Worm (Caenorhabditis elegans): ENCODE data around the gene let-756.

The let-756 gene

DNA sequence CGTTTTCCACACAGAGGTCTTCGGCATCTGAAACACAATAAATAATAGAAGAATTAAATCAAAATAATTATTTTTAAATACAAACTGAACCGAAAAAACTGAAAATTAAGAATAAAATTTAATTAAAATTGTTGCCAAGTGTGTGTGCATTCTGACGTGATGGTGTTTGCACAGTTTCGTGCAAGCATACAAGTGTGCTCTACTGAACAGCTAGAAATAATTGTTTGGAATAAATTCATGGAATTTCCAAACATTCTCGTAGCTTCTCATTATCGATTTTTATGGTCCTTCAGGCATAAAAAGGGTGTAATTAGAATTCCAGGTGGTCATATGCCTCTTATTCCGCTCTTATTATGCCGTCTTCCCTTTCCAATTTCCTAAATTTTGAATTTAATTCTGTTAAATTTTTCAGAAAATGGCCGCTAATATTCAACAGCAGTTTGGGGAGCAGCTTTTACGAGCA, 24.9 kb downstream of the let-756 start, which contains the start of the genes mrps-17 and txdc-9 (continued):
- peak; percentile 93 for TF ChIP-seq C16A3.4 (tag; optimal IDR thresholded peaks at IDR 0.05)
- TF ChIP-seq fkh-8 (tag; optimal IDR thresholded peaks at IDR 0.05) = peak; percentile 44
- no peak for TF ChIP-seq unc-30 (tag; optimal IDR thresholded peaks at IDR 0.05)
- TF ChIP-seq unc-86 (tag; optimal IDR thresholded peaks at IDR 0.05) = peak; percentile 78
- TF ChIP-seq ztf-11 (tag; optimal IDR thresholded peaks at IDR 0.05) = peak in 1 of 2 experiments; percentile 46
- TF ChIP-seq mdl-1 (tag; optimal IDR thresholded peaks at IDR 0.05) = no peak
- TF ChIP-seq grh-1 (GFP tag; IDR thresholded peaks at IDR 0.05) = no peak
- TF ChIP-seq snpc-4 (tag; optimal IDR thresholded peaks at IDR 0.05) = no peak
- TF ChIP-seq nhr-85 (tag) = peak; percentile 52
- TF ChIP-seq ztf-4 (tag; optimal IDR thresholded peaks at IDR 0.05) = peak; percentile 49
- TF ChIP-seq egl-27 (tag; optimal IDR thresholded peaks at IDR 0.05) = no peak
- peak; percentile 61 for TF ChIP-seq lir-3 (tag; optimal IDR thresholded peaks at IDR 0.05; ENCODE audit: poor library complexity)
- peak; percentile 77 for TF ChIP-seq swsn-7 (tag; optimal IDR thresholded peaks at IDR 0.05)
- no peak for TF ChIP-seq pax-3 (tag; optimal IDR thresholded peaks at IDR 0.05)
- TF ChIP-seq skn-1 (tag; optimal IDR thresholded peaks at IDR 0.05) = peak; percentile 73

DNA sequence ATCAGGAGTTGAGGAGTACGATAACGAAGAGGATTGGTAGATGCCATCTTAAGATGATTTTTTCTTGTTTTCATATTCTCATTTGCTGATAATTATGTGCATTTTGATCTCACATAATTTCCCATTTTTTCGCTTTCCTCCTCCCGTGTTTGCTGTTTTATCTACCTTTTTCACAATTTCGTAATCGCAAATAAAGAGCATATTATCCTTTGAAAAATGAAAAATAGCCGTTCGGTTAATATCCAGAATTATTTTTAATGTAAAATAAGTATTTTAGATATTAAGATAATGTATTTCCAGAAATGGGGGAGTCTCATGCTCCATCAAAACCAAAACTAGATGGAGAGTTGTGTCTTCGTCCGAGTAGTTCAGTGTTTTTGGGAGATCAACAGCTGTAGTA, 26.0 kb downstream of the let-756 start, which contains the start of gene vps-16:
TSS of gene vps-16 (plus strand) at position 301 of the 400 bp plus-strand sequence.
- TF ChIP-seq egl-13 (tag; optimal IDR thresholded peaks at IDR 0.05) = no peak
- no peak for TF ChIP-seq pag-3 (tag; optimal IDR thresholded peaks at IDR 0.05; ENCODE audit: borderline replicate concordance, insufficient read depth)
- TF ChIP-seq ceh-88 (GFP tag; IDR thresholded peaks at IDR 0.05) = no peak
- no peak for TF ChIP-seq ceh-82 (tag; optimal IDR thresholded peaks at IDR 0.05)
- no peak for TF ChIP-seq Y116A8C.19 (tag; optimal IDR thresholded peaks at IDR 0.05; ENCODE audit: borderline replicate concordance)
- TF ChIP-seq fos-1 (tag; optimal IDR thresholded peaks at IDR 0.05) = no peak

DNA sequence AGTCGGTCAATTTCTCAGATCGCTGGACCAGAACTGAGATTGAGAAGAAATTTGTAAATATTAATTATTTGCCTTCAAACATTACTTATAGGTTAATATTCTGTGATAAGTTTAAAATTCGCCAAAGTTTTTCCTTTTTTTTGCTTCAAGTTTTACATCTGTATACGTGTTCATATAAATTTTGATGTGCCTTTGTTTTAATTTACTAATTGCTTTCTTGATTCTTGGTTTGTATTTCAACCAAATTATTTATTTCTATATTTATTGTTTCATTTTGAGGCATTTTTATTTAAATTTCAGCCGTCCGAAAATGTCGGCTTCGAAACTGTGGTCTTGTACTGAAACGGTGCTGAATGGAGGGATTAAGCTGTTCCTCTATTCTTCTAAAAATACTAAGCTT, 29.4 kb downstream of the let-756 start, which contains the start of gene C05D11.1:
TSS of gene C05D11.1 (plus strand) at position 301 of the 400 bp plus-strand sequence.
- TF ChIP-seq sup-37 (GFP tag; optimal IDR thresholded peaks at IDR 0.05) = no peak
- no peak for TF ChIP-seq nhr-76 (tag; optimal IDR thresholded peaks at IDR 0.05)
- no peak for TF ChIP-seq elt-3 (tag; optimal IDR thresholded peaks at IDR 0.05)
- TF ChIP-seq nhr-84 (tag; optimal IDR thresholded peaks at IDR 0.05) = no peak
- TF ChIP-seq fkh-8 (tag; optimal IDR thresholded peaks at IDR 0.05) = no peak
- TF ChIP-seq hpl-2 (GFP tag; optimal IDR thresholded peaks at IDR 0.05) = no peak
- TF ChIP-seq nhr-19 (GFP tag; conservative IDR thresholded peaks at IDR 0.05) = no peak
- TF ChIP-seq ama-1 (optimal IDR thresholded peaks at IDR 0.05) = no peak

DNA sequence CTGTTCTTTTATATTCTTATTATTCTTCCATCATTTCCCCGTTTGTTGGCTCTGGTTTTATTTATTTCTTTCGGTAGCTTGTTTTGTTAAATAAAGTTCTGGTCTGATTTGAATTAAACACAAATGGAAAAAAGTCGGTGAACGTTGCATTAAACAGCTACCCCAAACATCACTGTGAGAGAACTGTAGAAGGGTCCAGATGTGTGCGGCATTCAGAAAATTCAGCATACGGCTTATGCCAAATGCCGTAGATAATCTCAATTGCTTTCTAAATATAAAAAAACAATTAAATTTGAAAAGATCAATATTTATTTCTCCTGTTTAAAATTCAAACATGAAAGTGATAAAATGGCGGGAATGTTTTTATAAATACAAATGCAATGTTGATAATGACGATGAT, 32.9 kb downstream of the let-756 start:
- TF ChIP-seq efl-1 (optimal IDR thresholded peaks at IDR 0.05) (no peak), efl-1 (GFP tag; optimal IDR thresholded peaks at IDR 0.05 in 1 of 2) (no peak), nhr-85 (tag) (no peak), unc-86 (tag; optimal IDR thresholded peaks at IDR 0.05) (no peak), dsc-1 (tag; optimal IDR thresholded peaks at IDR 0.05) (no peak), alr-1 (tag; optimal IDR thresholded peaks at IDR 0.05; ENCODE audit: borderline replicate concordance) (no peak), nhr-20 (tag; optimal IDR thresholded peaks at IDR 0.05) (no peak)

DNA sequence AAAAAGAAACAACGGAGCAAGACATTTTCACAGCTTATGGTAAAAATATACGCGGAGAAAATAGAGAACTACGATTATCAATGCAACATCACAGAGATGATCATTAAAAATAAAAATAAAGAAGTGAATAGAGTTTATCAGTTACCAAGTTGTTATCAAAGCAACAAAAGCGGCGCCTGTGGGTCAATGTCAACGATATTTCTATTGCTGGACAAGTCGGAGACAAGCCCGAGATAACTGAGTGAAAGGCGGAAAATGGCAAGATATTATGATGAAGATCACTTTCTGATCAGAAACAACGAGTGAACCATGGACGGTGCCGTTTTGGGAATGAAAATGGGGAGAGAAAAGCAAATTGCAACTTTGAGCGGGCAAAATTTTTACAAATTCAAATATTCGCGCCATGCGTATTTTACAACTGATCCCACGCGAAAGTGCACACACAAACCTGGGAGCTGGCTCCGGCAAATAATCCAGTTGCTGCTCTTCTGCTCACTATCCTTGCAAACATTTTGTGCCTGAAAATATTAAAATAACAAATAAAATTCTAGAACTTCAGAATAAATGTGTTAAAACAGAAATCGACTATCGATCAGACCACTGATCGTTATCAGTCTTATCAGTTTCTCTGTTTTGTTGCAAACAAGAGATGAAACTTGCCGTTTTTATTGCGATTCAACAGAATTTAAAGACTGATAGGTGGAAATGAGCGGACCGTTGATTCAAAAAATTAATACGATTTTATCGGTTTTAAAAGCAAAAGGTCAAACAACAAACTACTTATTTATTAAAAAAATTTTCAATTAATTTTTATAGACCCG, 35.6 kb downstream of the let-756 start, which contains the start of gene mel-32:
TSS of gene mel-32 (minus strand) at position 696 of the 821 bp plus-strand sequence.
- peak; percentile 41 for TF ChIP-seq nhr-71 (tag; optimal IDR thresholded peaks at IDR 0.05)
- no peak for TF ChIP-seq mep-1 (tag; optimal IDR thresholded peaks at IDR 0.05)
- TF ChIP-seq nhr-19 (GFP tag; conservative IDR thresholded peaks at IDR 0.05) = peak; percentile 38
- peak in 1 of 3 experiments; percentile 15 for TF ChIP-seq ceh-82 (tag; optimal IDR thresholded peaks at IDR 0.05)
- no peak for TF ChIP-seq unc-98 (GFP tag; IDR thresholded peaks at IDR 0.05)
- peak; percentile 20 for TF ChIP-seq nhr-47 (tag; optimal IDR thresholded peaks at IDR 0.05)
- TF ChIP-seq sptf-1 (tag; optimal IDR thresholded peaks at IDR 0.05) = no peak
- peak; percentile 84 for TF ChIP-seq blmp-1 (tag; optimal IDR thresholded peaks at IDR 0.05)
- no peak for TF ChIP-seq xbp-1 (tag; optimal IDR thresholded peaks at IDR 0.05)
- peak; percentile 51 for TF ChIP-seq elt-2 (tag; optimal IDR thresholded peaks at IDR 0.05)
- TF ChIP-seq pax-3 (tag; optimal IDR thresholded peaks at IDR 0.05) = no peak
- TF ChIP-seq nhr-85 (tag) = peak; percentile 12
- TF ChIP-seq lin-35 (GFP tag; optimal IDR thresholded peaks at IDR 0.05) = peak; percentile 65 to 76
- TF ChIP-seq ama-1 (optimal IDR thresholded peaks at IDR 0.05) = no peak
- peak; percentile 26 for TF ChIP-seq snu-23 (GFP tag; optimal IDR thresholded peaks at IDR 0.05)
- no peak for TF ChIP-seq alr-1 (tag; optimal IDR thresholded peaks at IDR 0.05; ENCODE audit: borderline replicate concordance)
- peak; percentile 36 for TF ChIP-seq nhr-20 (tag; optimal IDR thresholded peaks at IDR 0.05)
- peak in 1 of 2 experiments; percentile 55 for TF ChIP-seq lsy-2 (tag; optimal IDR thresholded peaks at IDR 0.05)

Data from whole organism, L1 larva.